Fruit fly (Drosophila melanogaster): ENCODE data around the gene CG14075.
A peak's percentile ranks its signal among the peaks of the same experiment; 100 is the strongest.

Gene CG14075

dm6 chr3L:18996030-18996773 lies 11.4 kb downstream of the CG14075 start (continued):
- peak; percentile 30 for TF ChIP-seq CG33213 (GFP tag; optimal IDR thresholded peaks at IDR 0.05)
- TF ChIP-seq Lhr (GFP tag; optimal IDR thresholded peaks at IDR 0.05), result no peak
- TF ChIP-seq Bdp1 (GFP tag; optimal IDR thresholded peaks at IDR 0.05), result peak; percentile 33
- peak; percentile 57 for TF ChIP-seq NfI (GFP tag; optimal IDR thresholded peaks at IDR 0.05)
- peak; percentile 50 for TF ChIP-seq CG13424 (tag; optimal IDR thresholded peaks at IDR 0.05)
- no peak for TF ChIP-seq ERR (GFP tag; optimal IDR thresholded peaks at IDR 0.05)
- no peak for TF ChIP-seq CG31365 (tag; optimal IDR thresholded peaks at IDR 0.05)
- TF ChIP-seq fd96Cb (tag; optimal IDR thresholded peaks at IDR 0.05), result peak; percentile 52
- TF ChIP-seq CG4820 (GFP tag; optimal IDR thresholded peaks at IDR 0.05), result peak; percentile 56
- peak; percentile 2 for TF ChIP-seq Sry-δ (GFP tag; optimal IDR thresholded peaks at IDR 0.05)
- peak; percentile 67 for TF ChIP-seq CG11560 (tag; IDR thresholded peaks at IDR 0.05)
- TF ChIP-seq Bteb2 (GFP tag; optimal IDR thresholded peaks at IDR 0.05), result peak; percentile 37
- TF ChIP-seq CkIIα-i1 (GFP tag; IDR thresholded peaks at IDR 0.05), result no peak
- peak; percentile 52; the same call in 1 of the 2 replicates for TF ChIP-seq ssp (GFP tag; IDR thresholded peaks at IDR 0.05)
- TF ChIP-seq chif (GFP tag; optimal IDR thresholded peaks at IDR 0.05), result peak; percentile 40 to 66
- peak; percentile 71 for TF ChIP-seq Atf6 (GFP tag; IDR thresholded peaks at IDR 0.05)
- peak; percentile 44 for TF ChIP-seq disco-r (GFP tag; optimal IDR thresholded peaks at IDR 0.05)
- peak; percentile 84 for TF ChIP-seq lilli (GFP tag; optimal IDR thresholded peaks at IDR 0.05)
- TF ChIP-seq az2 (GFP tag; optimal IDR thresholded peaks at IDR 0.05), result peak; percentile 63
- TF ChIP-seq Taf1 (GFP tag; IDR thresholded peaks at IDR 0.05), result peak; percentile 55; the same call in 1 of the 2 replicates
- TF ChIP-seq pita (GFP tag; optimal IDR thresholded peaks at IDR 0.05), result no peak
- peak; percentile 10 for TF ChIP-seq dm (GFP tag; optimal IDR thresholded peaks at IDR 0.05)
- TF ChIP-seq Hr39 (optimal IDR thresholded peaks at IDR 0.05), result no peak
- TF ChIP-seq sisA (GFP tag; IDR thresholded peaks at IDR 0.05), result peak; percentile 46
- no peak for TF ChIP-seq run (tag; optimal IDR thresholded peaks at IDR 0.05)
- TF ChIP-seq CG4730 (GFP tag; IDR thresholded peaks at IDR 0.05), result peak; percentile 34; the same call in 1 of the 2 replicates
- peak; percentile 85 for TF ChIP-seq dysf (GFP tag; IDR thresholded peaks at IDR 0.05)
- peak; percentile 30 for TF ChIP-seq bab2 (GFP tag; optimal IDR thresholded peaks at IDR 0.05)
- TF ChIP-seq Chrac-16 (GFP tag; optimal IDR thresholded peaks at IDR 0.05), result peak; percentile 50
- peak; percentile 60 for TF ChIP-seq CG7372 (GFP tag; IDR thresholded peaks at IDR 0.05)
- TF ChIP-seq phol (tag; optimal IDR thresholded peaks at IDR 0.05), result peak; percentile 69
- TF ChIP-seq her (GFP tag; optimal IDR thresholded peaks at IDR 0.05), result no peak
- no peak for TF ChIP-seq CG14965 (GFP tag; optimal IDR thresholded peaks at IDR 0.05; ENCODE audit: borderline replicate concordance)
- TF ChIP-seq CG14710 (tag; optimal IDR thresholded peaks at IDR 0.05), result peak; percentile 19
- TF ChIP-seq Myb (GFP tag; optimal IDR thresholded peaks at IDR 0.05), result peak; percentile 63
- TF ChIP-seq ci (GFP tag; IDR thresholded peaks at IDR 0.05), result peak; percentile 51; the same call in 2 of the 3 replicates
- TF ChIP-seq abd-A (tag; optimal IDR thresholded peaks at IDR 0.05), result peak; percentile 97
- peak; percentile 85 for TF ChIP-seq CG9437 (GFP tag; optimal IDR thresholded peaks at IDR 0.05)
- peak; percentile 68 for TF ChIP-seq CG16815 (GFP tag; optimal IDR thresholded peaks at IDR 0.05)
- TF ChIP-seq jigr1 (GFP tag; IDR thresholded peaks at IDR 0.05), result peak; percentile 48; the same call in 1 of the 3 replicates
- TF ChIP-seq btn (GFP tag; optimal IDR thresholded peaks at IDR 0.05), result no peak
- peak; percentile 75 for TF ChIP-seq CG11695 (GFP tag; IDR thresholded peaks at IDR 0.05)
- peak; percentile 64 for TF ChIP-seq CG3847 (GFP tag; IDR thresholded peaks at IDR 0.05)
- TF ChIP-seq Atf-2 (GFP tag; optimal IDR thresholded peaks at IDR 0.05), result peak; percentile 54
- TF ChIP-seq gce (GFP tag; IDR thresholded peaks at IDR 0.05), result no peak
- TF ChIP-seq nau (GFP tag; optimal IDR thresholded peaks at IDR 0.05), result no peak
- peak; percentile 96 for TF ChIP-seq CG12769 (tag; optimal IDR thresholded peaks at IDR 0.05)
- peak; percentile 8 for TF ChIP-seq CG1603 (tag; optimal IDR thresholded peaks at IDR 0.05)
- peak; percentile 59 for TF ChIP-seq Sox102F (GFP tag; optimal IDR thresholded peaks at IDR 0.05)
- peak; percentile 85 for TF ChIP-seq row (GFP tag; IDR thresholded peaks at IDR 0.05)
- TF ChIP-seq ken (GFP tag; IDR thresholded peaks at IDR 0.05), result peak; percentile 32; the same call in 1 of the 3 replicates
